Worm (Caenorhabditis elegans): ENCODE results near the gene F21C10.3.

F21C10.3 gene

ce11 chrV:9095613-9096317 is 32.1 kb upstream of the F21C10.3 start, which contains the start of gene F21C10.10 (continued):
- TF ChIP-seq rpc-1 (optimal IDR thresholded peaks at IDR 0.05) (no peak), rpc-1 (tag; optimal IDR thresholded peaks at IDR 0.05) (no peak), sptf-2 (GFP tag; optimal IDR thresholded peaks at IDR 0.05) (no peak), F23B12.7 (tag; optimal IDR thresholded peaks at IDR 0.05; ENCODE audit: insufficient read depth) (peak; percentile 15), ets-4 (GFP tag; optimal IDR thresholded peaks at IDR 0.05) (no peak), dox-1 (GFP tag; IDR thresholded peaks at IDR 0.05) (peak; percentile 78), rcor-1 (GFP tag; IDR thresholded peaks at IDR 0.05) (no peak), bed-1 (GFP tag; IDR thresholded peaks at IDR 0.05) (no peak), Y67H2A.10 (GFP tag; conservative IDR thresholded peaks at IDR 0.05) (no peak), T07F8.4 (tag; optimal IDR thresholded peaks at IDR 0.05) (no peak), Y95B8A.8 (GFP tag; IDR thresholded peaks at IDR 0.05) (no peak), pha-4 (tag; optimal IDR thresholded peaks at IDR 0.05) (peak; percentile 86), B0035.1 (tag; optimal IDR thresholded peaks at IDR 0.05) (no peak), attf-5 (GFP tag; optimal IDR thresholded peaks at IDR 0.05) (peak; percentile 79), let-526 (GFP tag; IDR thresholded peaks at IDR 0.05) (0 out of 2 replicates have a peak, but pooled peaks have one; percentile 34), nhr-27 (tag; optimal IDR thresholded peaks at IDR 0.05) (no peak), ztf-26 (tag; optimal IDR thresholded peaks at IDR 0.05) (peak; percentile 87), T26A5.8 (tag; optimal IDR thresholded peaks at IDR 0.05) (no peak), snpc-3.4 (tag; optimal IDR thresholded peaks at IDR 0.05) (no peak), B0019.2 (GFP tag; conservative IDR thresholded peaks at IDR 0.05) (no peak), F57A8.1 (GFP tag; optimal IDR thresholded peaks at IDR 0.05) (no peak), madf-10 (tag; optimal IDR thresholded peaks at IDR 0.05) (peak; percentile 72), F55B11.4 (tag; optimal IDR thresholded peaks at IDR 0.05; ENCODE audit: borderline replicate concordance, insufficient read depth) (no peak), D2030.7 (GFP tag; IDR thresholded peaks at IDR 0.05) (no peak), fkh-3 (tag; optimal IDR thresholded peaks at IDR 0.05) (no peak), ztf-28 (GFP tag; IDR thresholded peaks at IDR 0.05) (no peak), lsl-1 (GFP tag; optimal IDR thresholded peaks at IDR 0.05) (no peak), ceh-79 (tag; optimal IDR thresholded peaks at IDR 0.05) (no peak), ceh-58 (GFP tag; IDR thresholded peaks at IDR 0.05) (no peak), tbp1 (GFP tag; optimal IDR thresholded peaks at IDR 0.05) (peak; percentile 54), aptf-3 (GFP tag; IDR thresholded peaks at IDR 0.05) (no peak), ekl-4 (GFP tag; IDR thresholded peaks at IDR 0.05) (peak; percentile 58), somi-1 (GFP tag; optimal IDR thresholded peaks at IDR 0.05) (peak; percentile 87), lir-1 (GFP tag; conservative IDR thresholded peaks at IDR 0.05) (no peak), B0261.1 (tag; optimal IDR thresholded peaks at IDR 0.05) (no peak), attf-3 (GFP tag; conservative IDR thresholded peaks at IDR 0.05) (no peak), nhr-179 (tag; optimal IDR thresholded peaks at IDR 0.05) (no peak), nfya-2 (GFP tag; IDR thresholded peaks at IDR 0.05) (no peak), repo-1 (tag; optimal IDR thresholded peaks at IDR 0.05) (no peak), unc-62 (GFP tag; optimal IDR thresholded peaks at IDR 0.05) (peak; percentile 52), atf-7 (tag; optimal IDR thresholded peaks at IDR 0.05) (peak; percentile 68), mxl-1 (tag; optimal IDR thresholded peaks at IDR 0.05) (no peak), ztf-3 (GFP tag; optimal IDR thresholded peaks at IDR 0.05) (no peak), F39B2.1 (GFP tag; IDR thresholded peaks at IDR 0.05) (no peak), C17E4.6 (GFP tag; IDR thresholded peaks at IDR 0.05) (no peak), him-1 (tag; optimal IDR thresholded peaks at IDR 0.05) (no peak), F49E8.2 (tag; optimal IDR thresholded peaks at IDR 0.05; ENCODE audit: insufficient read depth) (no peak), Y79H2A.3 (GFP tag; conservative IDR thresholded peaks at IDR 0.05) (no peak), lin-54 (GFP tag; optimal IDR thresholded peaks at IDR 0.05) (peak; percentile 55)

Data from whole organism, young adult.